Worm (Caenorhabditis elegans) whole organism, L4 larva: ENCODE measurements around the gene pes-9.

ENCODE experiments used
- D1046.2 ChIP-seq: fragments of 200-800 bp; sonication (Bioruptor generic); IDR thresholded peaks from 2 replicates; pipeline ENCODE4 v1.3.6; 2022; ENCODE audit warnings: missing genetic modification characterization, missing compliant biosample characterization
- F26F4.8 ChIP-seq: fragments of 200-800 bp; sonication (Bioruptor generic); conservative IDR thresholded peaks from 2 replicates; pipeline ENCODE4 v1.3.6; 2022; ENCODE audit warnings: missing genetic modification characterization, missing compliant biosample characterization
- T20F7.1 ChIP-seq: fragments of 200-800 bp; sonication (Bioruptor generic); optimal IDR thresholded peaks from 2 replicates; lab custom pipeline; 2018; ENCODE audit warnings: mild to moderate bottlenecking, missing genetic modification characterization, missing compliant biosample characterization
- Y105C5A.15 ChIP-seq: fragments of 200-800 bp; sonication (Bioruptor generic); IDR thresholded peaks from 2 replicates; pipeline ENCODE4 v1.3.6; 2022; ENCODE audit warnings: missing genetic modification characterization, missing compliant biosample characterization
- Y5F2A.4 ChIP-seq: fragments of 200-800 bp; sonication (Bioruptor generic); optimal IDR thresholded peaks from 2 replicates; lab custom pipeline; 2018; ENCODE audit warnings: mild to moderate bottlenecking, missing genetic modification characterization, missing compliant biosample characterization
- Y75B8A.6 ChIP-seq: fragments of 200-800 bp; sonication (Bioruptor generic); IDR thresholded peaks from 2 replicates; pipeline ENCODE4 v1.3.6; 2022; ENCODE audit warnings: missing genetic modification reagents, missing genetic modification characterization, missing compliant biosample characterization
- aha-1 ChIP-seq: fragments of 150-350 bp; peaks from one replicate; lab custom pipeline; 2014; ENCODE audit warnings: missing biosample characterization, missing genetic modification characterization
- ceh-32 ChIP-seq: sonication (generic microtip); optimal IDR thresholded peaks from 2 replicates; lab custom pipeline; 2016; ENCODE audit warnings: mild to moderate bottlenecking, missing genetic modification characterization, missing compliant biosample characterization; ENCODE audit not compliant: poor library complexity
- ceh-62 ChIP-seq: sonication (generic microtip); optimal IDR thresholded peaks from 2 replicates; lab custom pipeline; 2017; ENCODE audit warnings: missing biosample characterization, missing genetic modification characterization
- ces-1 ChIP-seq: fragments of 150-350 bp; sonication (generic microtip); optimal IDR thresholded peaks from 4 replicates; lab custom pipeline; 2014; ENCODE audit warnings: missing biosample characterization, missing genetic modification reagents, missing genetic modification characterization
- daf-16 ChIP-seq, 3 experiments: sonication (generic microtip); optimal IDR thresholded peaks; 2 replicates each; lab custom pipeline; 2016 to 2017; ENCODE audit warnings: missing genetic modification characterization in 3 of 3, missing genetic modification reagents in 3 of 3, mild to moderate bottlenecking in 2 of 3, missing compliant biosample characterization in 2 of 3, missing biosample characterization in 1 of 3, moderate library complexity in 1 of 3
- dmd-6 ChIP-seq: fragments of 200-800 bp; sonication (Bioruptor generic); IDR thresholded peaks from 2 replicates; pipeline ENCODE4 v1.3.6; 2022; ENCODE audit warnings: missing genetic modification reagents, missing genetic modification characterization, missing compliant biosample characterization
- dmd-8 ChIP-seq: fragments of 200-800 bp; sonication (Bioruptor generic); IDR thresholded peaks from 2 replicates; pipeline ENCODE4 v1.3.6; 2022; ENCODE audit warnings: missing genetic modification characterization, missing compliant biosample characterization
- dpl-1 ChIP-seq: fragments of 150-350 bp; optimal IDR thresholded peaks from 2 replicates; lab custom pipeline; 2014; ENCODE audit warnings: missing biosample characterization, missing genetic modification reagents, missing genetic modification characterization
- fkh-10 ChIP-seq: fragments of 150-350 bp; optimal IDR thresholded peaks from 2 replicates; lab custom pipeline; 2014; ENCODE audit warnings: missing biosample characterization, missing genetic modification reagents, missing genetic modification characterization
- hlh-30 ChIP-seq: sonication (generic microtip); optimal IDR thresholded peaks from 2 replicates; lab custom pipeline; 2017; ENCODE audit warnings: antibody characterized with exemption, mild to moderate bottlenecking, missing genetic modification characterization, missing compliant biosample characterization; ENCODE audit not compliant: insufficient read depth
- jun-1 ChIP-seq: fragments of 150-350 bp; optimal IDR thresholded peaks from 2 replicates; lab custom pipeline; 2014; ENCODE audit warnings: missing biosample characterization, missing genetic modification reagents, missing genetic modification characterization
- lim-7 ChIP-seq: fragments of 200-800 bp; sonication (Bioruptor generic); IDR thresholded peaks from 2 replicates; pipeline ENCODE4 v1.3.6; 2022; ENCODE audit warnings: missing genetic modification characterization, missing compliant biosample characterization
- lin-38 ChIP-seq: fragments of 200-800 bp; sonication (Bioruptor generic); IDR thresholded peaks from 2 replicates; pipeline ENCODE4 v1.3.6; 2022; ENCODE audit warnings: missing genetic modification reagents, missing genetic modification characterization, missing compliant biosample characterization
- madf-9 ChIP-seq: fragments of 200-800 bp; sonication (Bioruptor generic); conservative IDR thresholded peaks from 2 replicates; pipeline ENCODE4 v1.3.6; 2022; ENCODE audit warnings: missing genetic modification reagents, missing genetic modification characterization, missing compliant biosample characterization
- mdt-29 ChIP-seq: fragments of 200-800 bp; sonication (Bioruptor generic); IDR thresholded peaks from 2 replicates; pipeline ENCODE4 v1.3.6; 2022; ENCODE audit warnings: missing genetic modification reagents, missing genetic modification characterization, missing compliant biosample characterization
- mep-1 ChIP-seq: fragments of 150-350 bp; sonication (generic microtip); optimal IDR thresholded peaks from 3 replicates; lab custom pipeline; 2014; ENCODE audit warnings: missing biosample characterization, missing genetic modification characterization
- mes-2 ChIP-seq: sonication (generic microtip); optimal IDR thresholded peaks from 2 replicates; lab custom pipeline; 2016; ENCODE audit warnings: missing genotype, mild to moderate bottlenecking, missing genetic modification characterization, missing compliant biosample characterization; ENCODE audit not compliant: poor library complexity, severe bottlenecking
- mxl-2 ChIP-seq: fragments of 200-800 bp; sonication (Bioruptor generic); conservative IDR thresholded peaks from 2 replicates; pipeline ENCODE4 v1.3.6; 2022; ENCODE audit warnings: missing genetic modification reagents, missing genetic modification characterization, missing compliant biosample characterization
- nhr-10 ChIP-seq: fragments of 150-350 bp; optimal IDR thresholded peaks from 2 replicates; lab custom pipeline; 2014; ENCODE audit warnings: missing biosample characterization, missing genetic modification characterization
- nhr-102 ChIP-seq: sonication (generic microtip); optimal IDR thresholded peaks from 2 replicates; lab custom pipeline; 2016; ENCODE audit warnings: mild to moderate bottlenecking, missing genetic modification characterization, moderate library complexity, missing compliant biosample characterization
- nhr-11 ChIP-seq: fragments of 150-350 bp; optimal IDR thresholded peaks from 2 replicates; lab custom pipeline; 2014; ENCODE audit warnings: missing biosample characterization, missing genetic modification characterization
- nhr-111 ChIP-seq: fragments of 200-800 bp; sonication (Bioruptor generic); optimal IDR thresholded peaks from 2 replicates; lab custom pipeline; 2018; ENCODE audit warnings: mild to moderate bottlenecking, missing genetic modification characterization, missing compliant biosample characterization
- nhr-41 ChIP-seq: fragments of 200-800 bp; sonication (Bioruptor generic); IDR thresholded peaks from 2 replicates; pipeline ENCODE4 v1.3.6; 2022; ENCODE audit warnings: missing genetic modification reagents, missing genetic modification characterization, missing compliant biosample characterization
- nhr-42 ChIP-seq: fragments of 200-800 bp; sonication (Bioruptor generic); IDR thresholded peaks from 2 replicates; pipeline ENCODE4 v1.3.6; 2022; ENCODE audit warnings: missing genetic modification characterization, missing compliant biosample characterization
- nhr-77 ChIP-seq: fragments of 150-350 bp; optimal IDR thresholded peaks from 2 replicates; lab custom pipeline; 2014; ENCODE audit warnings: missing biosample characterization, missing genetic modification characterization
- pha-4 ChIP-seq, 2 experiments: fragments of 150-350 bp in 1 of 2; fragments of 200-800 bp in 1 of 2; sonication (Bioruptor generic) in 1 of 2; IDR thresholded peaks in 1 of 2; optimal IDR thresholded peaks in 1 of 2; 2 replicates each; pipeline versions ENCODE4 v1.3.6 to Lab custom; 2014 to 2022; ENCODE audit warnings: missing genetic modification characterization in 2 of 2, missing genetic modification reagents in 2 of 2, missing biosample characterization in 1 of 2, missing compliant biosample characterization in 1 of 2
- php-3 ChIP-seq: fragments of 200-800 bp; sonication (Bioruptor generic); IDR thresholded peaks from 2 replicates; pipeline ENCODE4 v1.3.6; 2022; ENCODE audit warnings: missing genetic modification reagents, missing genetic modification characterization, missing compliant biosample characterization
- rbr-2 ChIP-seq: sonication (generic microtip); optimal IDR thresholded peaks from 2 replicates; lab custom pipeline; 2016; ENCODE audit warnings: missing genotype, missing genetic modification characterization, missing compliant biosample characterization
- saeg-2 ChIP-seq: fragments of 200-800 bp; sonication (Bioruptor generic); IDR thresholded peaks from 2 replicates; pipeline ENCODE4 v1.3.6; 2022; ENCODE audit warnings: missing genetic modification reagents, missing genetic modification characterization, missing compliant biosample characterization
- set-16 ChIP-seq: fragments of 200-800 bp; sonication (Bioruptor generic); IDR thresholded peaks from 2 replicates; pipeline ENCODE4 v1.3.6; 2022; ENCODE audit warnings: missing genetic modification reagents, missing genetic modification characterization, missing compliant biosample characterization
- snpc-4 ChIP-seq: fragments of 150-350 bp; optimal IDR thresholded peaks from 2 replicates; lab custom pipeline; 2014; ENCODE audit warnings: missing biosample characterization, missing genetic modification characterization
- unc-130 ChIP-seq: sonication (generic microtip); optimal IDR thresholded peaks from 2 replicates; lab custom pipeline; 2016; ENCODE audit warnings: missing genetic modification reagents, missing genetic modification characterization, missing compliant biosample characterization
- unc-62 ChIP-seq, 3 experiments: fragments of 150-350 bp in 1 of 3; sonication (generic microtip); optimal IDR thresholded peaks in 2 of 3; peaks in 1 of 3; 1 replicate in 1 of 3; 2 replicates in 2 of 3; lab custom pipeline; 2014 to 2017; ENCODE audit warnings: missing biosample characterization in 3 of 3, missing genetic modification characterization in 3 of 3, missing genetic modification reagents in 3 of 3, missing genotype in 1 of 3
- zag-1 ChIP-seq: fragments of 150-350 bp; optimal IDR thresholded peaks from 2 replicates; lab custom pipeline; 2014; ENCODE audit warnings: missing biosample characterization, missing genetic modification characterization
- zfp-2 ChIP-seq: sonication (generic microtip); optimal IDR thresholded peaks from 2 replicates; lab custom pipeline; 2016; ENCODE audit warnings: mild to moderate bottlenecking, missing genetic modification characterization, missing compliant biosample characterization
- zfp-3 ChIP-seq: fragments of 200-800 bp; sonication (Bioruptor generic); conservative IDR thresholded peaks from 2 replicates; pipeline ENCODE4 v1.3.6; 2022; ENCODE audit warnings: missing genetic modification reagents, missing genetic modification characterization, missing compliant biosample characterization

Gene pes-9

DNA sequence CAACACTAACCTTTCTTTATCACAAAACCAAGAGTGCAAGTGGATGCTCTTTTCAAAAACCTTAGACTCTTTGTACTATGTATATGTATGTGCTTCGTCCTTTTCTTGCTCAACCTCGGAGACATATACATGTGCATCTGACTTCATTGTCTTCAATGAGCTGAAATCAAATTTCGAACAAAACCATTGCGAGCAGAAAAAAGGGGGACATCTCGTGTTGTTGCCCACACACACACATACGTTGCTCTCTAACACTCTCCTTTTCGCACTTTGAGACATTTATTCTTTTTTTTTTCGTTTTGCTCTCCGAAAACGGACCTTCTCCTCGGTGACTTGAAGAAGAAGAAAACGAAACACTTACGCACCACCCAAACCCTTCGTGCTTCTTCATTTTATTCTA, 23.5 kb upstream of the pes-9 start:
- TF ChIP-seq F26F4.8 (GFP tag; lab: Robert Waterston, UW) (no peak), ces-1 (GFP tag; lab: Kevin White, UChicago) (peak; percentile 54), hlh-30 (no peak), aha-1 (peak; percentile 3), fkh-10 (GFP tag; lab: Kevin White, UChicago) (peak; percentile 82), unc-62 (GFP tag; optimal IDR thresholded peaks at IDR 0.05 in 1 of 2; lab: Kevin White, UChicago) (peak in 1 of 2 experiments; percentile 22), unc-62 (tag; optimal IDR thresholded peaks at IDR 0.05; lab: Kevin White, UChicago) (no peak)
- TF ChIP-seq, all 104 proteins: peak for 4

DNA sequence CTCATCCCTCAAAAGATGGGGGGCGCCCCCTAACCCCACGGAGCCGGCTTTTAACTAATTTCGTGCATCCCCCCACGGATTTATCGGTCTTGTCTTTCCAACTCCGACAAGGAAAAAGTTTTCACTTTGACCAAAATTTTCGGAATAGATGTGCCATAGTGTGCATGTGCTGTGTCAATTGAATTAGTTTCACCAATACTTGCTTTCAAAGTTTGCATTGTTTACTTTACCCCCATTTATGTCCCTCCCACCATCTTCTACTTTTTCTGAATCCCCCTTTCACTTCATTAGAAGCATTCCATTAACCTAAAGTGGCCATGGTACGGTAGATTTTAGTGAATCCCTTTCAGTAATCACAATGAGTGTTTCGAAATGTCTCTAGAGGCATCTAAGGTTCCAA, 20.9 kb upstream of the pes-9 start:
- TF ChIP-seq nhr-11: no peak
- TF ChIP-seq aha-1: peak; percentile 25

ce11 chrV:14615671-14616070, 18.8 kb upstream of the pes-9 start:
- TF ChIP-seq nhr-111 (GFP tag; lab: Kevin White, UChicago) (no peak), Y75B8A.6 (GFP tag; lab: Robert Waterston, UW) (no peak), mep-1 (tag; lab: Kevin White, UChicago) (no peak), ceh-62 (tag; lab: Kevin White, UChicago) (no peak), nhr-41 (GFP tag; lab: Robert Waterston, UW) (no peak), snpc-4 (no peak), ceh-32 (no peak), zag-1 (tag; lab: Kevin White, UChicago) (no peak), F26F4.8 (GFP tag; lab: Robert Waterston, UW) (no peak), madf-9 (GFP tag; lab: Robert Waterston, UW) (no peak)

- TF ChIP-seq ces-1 (GFP tag; lab: Kevin White, UChicago): no peak
- TF ChIP-seq pha-4 (GFP tag; IDR thresholded peaks at IDR 0.05; lab: Robert Waterston, UW): no peak
- no peak for TF ChIP-seq pha-4 (tag; optimal IDR thresholded peaks at IDR 0.05; lab: Kevin White, UChicago)
- TF ChIP-seq lin-38 (GFP tag; lab: Robert Waterston, UW): no peak
- TF ChIP-seq Y5F2A.4 (GFP tag; lab: Kevin White, UChicago): no peak
- no peak for TF ChIP-seq php-3 (GFP tag; lab: Robert Waterston, UW)
- no peak for TF ChIP-seq dmd-8 (GFP tag; lab: Robert Waterston, UW)
- no peak for TF ChIP-seq jun-1
- TF ChIP-seq lim-7 (GFP tag; lab: Robert Waterston, UW): no peak
- TF ChIP-seq mxl-2: no peak
- TF ChIP-seq dmd-6: no peak
- TF ChIP-seq daf-16 (GFP tag; optimal IDR thresholded peaks at IDR 0.05; lab: Kevin White, UChicago): no peak
- TF ChIP-seq daf-16 (tag; optimal IDR thresholded peaks at IDR 0.05; lab: Kevin White, UChicago): no peak
Measured at ce11 chrV:14614454-14614853, 17.6 kb upstream of the pes-9 start.

ce11 chrV:14612168-14612567, 15.3 kb upstream of the pes-9 start, which contains the start of the genes R11H6.5 and ccnk-1:
Gene R11H6.5 (minus strand): TSS chrV:14612222.
Gene ccnk-1 (plus strand): TSS chrV:14612548.
- TF ChIP-seq zfp-3 (GFP tag; lab: Robert Waterston, UW) (no peak), dpl-1 (GFP tag; lab: Kevin White, UChicago) (peak; percentile 49), nhr-42 (GFP tag; lab: Robert Waterston, UW) (no peak), unc-130 (GFP tag; lab: Kevin White, UChicago) (no peak), zfp-2 (tag; lab: Kevin White, UChicago) (no peak), nhr-11 (no peak), D1046.2 (GFP tag; lab: Robert Waterston, UW) (no peak), nhr-10 (tag; lab: Kevin White, UChicago) (no peak), Y105C5A.15 (GFP tag; lab: Robert Waterston, UW) (no peak), lin-38 (GFP tag; lab: Robert Waterston, UW) (peak; percentile 9; the same call in 1 of the 2 replicates), Y75B8A.6 (GFP tag; lab: Robert Waterston, UW) (no peak), mes-2 (peak; percentile 69), unc-62 (GFP tag; optimal IDR thresholded peaks at IDR 0.05 in 1 of 2; lab: Kevin White, UChicago) (peak in 1 of 2 experiments; percentile 4), unc-62 (tag; optimal IDR thresholded peaks at IDR 0.05; lab: Kevin White, UChicago) (no peak), nhr-77 (tag; lab: Kevin White, UChicago) (no peak), jun-1 (no peak), nhr-102 (tag; lab: Kevin White, UChicago) (no peak), mdt-29 (GFP tag; lab: Robert Waterston, UW) (no peak), saeg-2 (GFP tag; lab: Robert Waterston, UW) (no peak), ceh-62 (tag; lab: Kevin White, UChicago) (no peak), rbr-2 (peak; percentile 18), T20F7.1 (GFP tag; lab: Kevin White, UChicago) (no peak), set-16 (GFP tag; lab: Robert Waterston, UW) (no peak)
